Worm (Caenorhabditis elegans) whole organism, L3 larva: ENCODE data around the gene pro-1.
A peak's percentile ranks its signal among the peaks of the same experiment; 100 is the strongest.

ENCODE experiments used
- hmg-11 ChIP-seq: sonication (generic microtip); optimal IDR thresholded peaks from 2 replicates; lab custom pipeline; 2016; ENCODE audit warnings: missing genetic modification characterization, missing compliant biosample characterization
- lin-15B ChIP-seq: fragments of 150-350 bp; optimal IDR thresholded peaks from 2 replicates; lab custom pipeline; 2014; ENCODE audit warnings: missing biosample characterization, missing genetic modification characterization
- nhr-28 ChIP-seq: fragments of 150-350 bp; optimal IDR thresholded peaks from 2 replicates; lab custom pipeline; 2014; ENCODE audit warnings: missing biosample characterization, missing genetic modification characterization
- pha-4 ChIP-seq: fragments of 150-350 bp; optimal IDR thresholded peaks from 2 replicates; lab custom pipeline; 2014; ENCODE audit warnings: missing biosample characterization, missing genetic modification reagents, missing genetic modification characterization
- unc-39 ChIP-seq: sonication (generic microtip); optimal IDR thresholded peaks from 4 replicates; lab custom pipeline; 2017; ENCODE audit warnings: missing biosample characterization, missing genetic modification characterization
- ztf-11 ChIP-seq: fragments of 150-350 bp; optimal IDR thresholded peaks from 2 replicates; lab custom pipeline; 2014; ENCODE audit warnings: missing biosample characterization, missing genetic modification characterization

ce11 chrII:10529218-10529751 is 12.5 kb downstream of the pro-1 start:
- TF ChIP-seq unc-39 (tag; lab: Kevin White, UChicago) (no peak), ztf-11 (no peak), hmg-11 (tag; lab: Kevin White, UChicago) (peak; percentile 56), lin-15B (tag; lab: Kevin White, UChicago) (no peak), pha-4 (tag; lab: Kevin White, UChicago) (peak; percentile 89), nhr-28 (tag; lab: Kevin White, UChicago) (no peak)
